Fruit fly (Drosophila melanogaster) whole organism: ENCODE data around the gene CG42374.

Source experiments
- CG8478 ChIP-seq: fragments of >200 bp; optimal IDR thresholded peaks from 2 replicates; lab custom pipeline; 2018; ENCODE audit warnings: inconsistent platforms
- Dll ChIP-seq: fragments of >200 bp; optimal IDR thresholded peaks from 2 replicates; lab custom pipeline; 2017
- EcR ChIP-seq, 2 experiments: fragments of >200 bp; optimal IDR thresholded peaks; 2 replicates each; lab custom pipeline; 2017; ENCODE audit warnings: missing biosample characterization in 2 of 2, missing genetic modification characterization in 2 of 2, missing genetic modification reagents in 2 of 2
- pan ChIP-seq: fragments of >200 bp; optimal IDR thresholded peaks from 2 replicates; lab custom pipeline; 2017
- psq ChIP-seq: fragments of >200 bp; optimal IDR thresholded peaks from 2 replicates; lab custom pipeline; 2017
- usp ChIP-seq: fragments of >200 bp; optimal IDR thresholded peaks from 2 replicates; lab custom pipeline; 2017; ENCODE audit warnings: missing biosample characterization, missing genetic modification characterization, mixed read lengths

CG42374 gene

DNA sequence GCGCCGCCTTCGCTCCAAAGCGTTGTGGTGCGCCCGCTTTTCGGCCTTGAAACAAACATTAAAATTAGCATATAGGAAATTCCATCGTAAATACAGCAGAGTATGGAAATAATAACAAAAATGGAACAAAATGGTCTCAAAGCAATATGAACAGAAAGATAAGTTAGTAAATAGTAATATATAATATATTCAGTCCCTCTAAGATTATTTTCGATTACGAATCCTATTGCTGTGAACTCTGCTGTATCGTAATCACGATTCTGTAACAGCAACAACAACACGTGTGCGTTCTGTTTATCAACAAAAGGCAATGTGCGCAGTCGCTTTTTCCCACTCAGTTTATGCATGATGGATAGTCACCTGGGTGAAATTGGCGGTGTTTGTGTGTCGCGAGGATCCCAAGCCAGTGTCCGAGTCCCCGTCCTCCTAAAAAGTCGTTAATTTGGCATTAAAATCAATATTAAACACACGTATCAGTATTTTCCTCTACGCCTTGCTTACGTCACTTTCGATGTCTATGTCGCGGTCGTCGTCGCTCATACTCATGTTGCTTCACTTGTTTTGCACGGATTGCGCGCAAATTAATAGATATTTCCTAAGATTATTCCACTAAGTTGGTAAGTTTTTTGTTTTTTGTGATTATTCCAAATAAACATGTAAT, at the start of gene CG42374, which contains the start of gene Mettl5:
TSS of gene CG42374 (plus strand) at position 287 of the 661 bp plus-strand sequence.
TSS of gene Mettl5 (plus strand) at position 287 of the 661 bp plus-strand sequence.
- TF ChIP-seq EcR (GFP tag; optimal IDR thresholded peaks at IDR 0.05; lab: Kevin White, UChicago) (no peak), pan (lab: Kevin White, UChicago) (no peak), psq (no peak), usp (GFP tag; lab: Kevin White, UChicago) (no peak), Dll (lab: Kevin White, UChicago) (no peak), CG8478 (lab: Kevin White, UChicago) (no peak)

DNA sequence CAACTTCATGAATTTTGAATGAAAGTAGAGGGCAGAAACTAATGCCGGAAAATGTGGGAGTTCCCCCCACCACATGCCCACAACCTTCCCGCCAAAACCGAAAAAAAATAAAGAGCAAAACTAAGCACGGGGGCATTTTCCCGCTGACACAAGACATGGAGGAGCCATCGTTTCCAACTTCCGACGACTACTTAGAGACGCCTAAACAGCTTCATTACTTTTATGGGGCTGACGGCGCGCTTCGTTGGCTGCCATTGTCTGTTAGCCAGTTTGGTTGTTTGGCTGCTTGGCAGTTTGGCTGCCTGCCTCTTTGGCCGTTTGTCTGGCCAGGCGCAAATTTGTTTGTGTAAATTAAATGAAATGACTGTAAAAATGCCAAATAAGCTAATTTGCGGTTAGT, 49.3 kb upstream of the CG42374 start:
- TF ChIP-seq CG8478 (lab: Kevin White, UChicago) (no peak), Dll (lab: Kevin White, UChicago) (no peak), pan (lab: Kevin White, UChicago) (no peak), psq (no peak), EcR (GFP tag; optimal IDR thresholded peaks at IDR 0.05; lab: Kevin White, UChicago) (no peak), usp (GFP tag; lab: Kevin White, UChicago) (no peak)

DNA sequence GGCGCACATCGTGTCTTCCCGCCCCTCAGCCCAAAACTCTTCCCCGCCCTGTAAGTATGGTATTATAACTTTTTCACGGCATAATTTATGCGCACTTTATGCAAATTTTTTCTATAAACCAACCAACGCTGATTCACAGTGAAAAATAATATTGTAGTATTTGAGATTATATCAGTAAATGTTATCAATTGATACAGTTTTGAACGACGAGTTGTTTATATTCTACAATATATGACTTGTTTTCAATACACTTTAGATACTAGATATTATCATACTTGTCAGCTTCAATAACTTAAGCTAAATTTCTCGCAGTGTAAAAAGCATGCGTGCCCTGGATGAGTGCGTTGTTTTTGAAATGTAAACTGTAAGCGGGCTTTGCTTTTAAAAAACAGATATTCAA, 47.2 kb upstream of the CG42374 start:
- TF ChIP-seq CG8478 (lab: Kevin White, UChicago) (no peak), usp (GFP tag; lab: Kevin White, UChicago) (no peak), pan (lab: Kevin White, UChicago) (no peak), psq (no peak), Dll (lab: Kevin White, UChicago) (no peak), EcR (GFP tag; optimal IDR thresholded peaks at IDR 0.05; lab: Kevin White, UChicago) (no peak)

DNA sequence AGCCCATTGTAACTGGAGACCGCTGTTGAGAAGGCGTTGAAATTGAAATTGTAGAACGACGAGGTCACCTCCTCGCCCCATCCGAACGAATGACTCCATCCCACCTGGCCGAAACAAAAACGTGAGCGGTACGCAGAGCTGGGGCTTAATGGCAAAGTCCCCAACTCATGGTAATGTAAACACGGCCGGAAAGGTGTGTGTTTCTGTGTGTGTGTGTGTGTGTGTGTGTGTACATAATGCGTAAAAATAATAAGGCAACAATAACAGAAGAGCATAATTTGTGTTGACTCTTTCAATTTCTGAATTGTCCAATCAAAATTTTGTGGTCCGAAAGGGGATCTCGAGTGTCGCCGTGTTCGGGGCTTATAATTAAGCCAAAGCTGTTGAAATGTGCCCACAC, 42.1 kb upstream of the CG42374 start:
- TF ChIP-seq CG8478 (lab: Kevin White, UChicago) (no peak), usp (GFP tag; lab: Kevin White, UChicago) (no peak), EcR (GFP tag; optimal IDR thresholded peaks at IDR 0.05; lab: Kevin White, UChicago) (no peak), Dll (lab: Kevin White, UChicago) (no peak), psq (no peak), pan (lab: Kevin White, UChicago) (no peak)

DNA sequence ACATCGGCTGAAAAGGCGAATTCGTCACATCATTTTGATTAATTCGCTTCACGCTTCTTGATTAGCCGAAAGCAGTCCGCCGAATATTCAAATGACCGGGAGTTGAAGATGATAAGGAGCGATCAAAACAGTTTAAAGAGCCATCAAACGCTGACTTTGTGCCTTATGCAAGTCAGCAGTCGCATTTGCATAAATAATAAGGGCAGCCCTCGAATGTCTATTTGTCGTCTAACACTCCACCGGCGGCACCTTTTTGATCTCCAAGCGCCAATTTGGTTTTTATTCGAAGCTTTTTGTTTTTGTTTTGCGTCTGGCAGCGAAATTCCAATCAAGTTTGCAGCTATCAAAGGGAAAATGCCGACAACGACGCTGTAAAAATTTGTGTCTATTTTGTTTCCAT, 37.9 kb upstream of the CG42374 start:
- TF ChIP-seq Dll (lab: Kevin White, UChicago) (no peak), CG8478 (lab: Kevin White, UChicago) (no peak), usp (GFP tag; lab: Kevin White, UChicago) (no peak), psq (no peak), pan (lab: Kevin White, UChicago) (no peak), EcR (GFP tag; optimal IDR thresholded peaks at IDR 0.05; lab: Kevin White, UChicago) (no peak)

DNA sequence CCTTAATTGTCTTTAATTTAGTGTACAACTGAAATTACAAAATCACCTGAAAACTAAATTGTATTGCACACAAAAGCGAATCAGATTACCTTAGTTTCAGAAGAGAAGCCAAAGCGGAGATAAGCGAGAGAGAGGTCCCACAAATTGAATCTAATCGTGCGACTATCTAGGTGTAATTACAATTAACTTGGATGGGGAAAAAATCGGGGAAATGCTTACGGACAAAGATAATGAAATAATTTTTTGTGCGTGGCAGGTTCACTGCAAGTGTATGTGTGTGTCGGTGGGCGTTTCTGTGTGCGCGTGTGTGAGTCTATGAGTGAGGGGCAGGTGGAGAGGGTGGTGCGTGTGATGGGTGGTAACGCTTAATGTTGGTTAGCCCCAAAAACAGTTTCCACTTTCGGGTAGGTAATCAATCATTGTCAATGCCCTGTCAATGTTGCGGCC, 35.2 kb upstream of the CG42374 start:
- no peak for TF ChIP-seq usp (GFP tag; lab: Kevin White, UChicago)
- TF ChIP-seq Dll (lab: Kevin White, UChicago) = no peak
- no peak for TF ChIP-seq EcR (GFP tag; optimal IDR thresholded peaks at IDR 0.05; lab: Kevin White, UChicago)
- TF ChIP-seq pan (lab: Kevin White, UChicago) = no peak
- no peak for TF ChIP-seq CG8478 (lab: Kevin White, UChicago)
- no peak for TF ChIP-seq psq

DNA sequence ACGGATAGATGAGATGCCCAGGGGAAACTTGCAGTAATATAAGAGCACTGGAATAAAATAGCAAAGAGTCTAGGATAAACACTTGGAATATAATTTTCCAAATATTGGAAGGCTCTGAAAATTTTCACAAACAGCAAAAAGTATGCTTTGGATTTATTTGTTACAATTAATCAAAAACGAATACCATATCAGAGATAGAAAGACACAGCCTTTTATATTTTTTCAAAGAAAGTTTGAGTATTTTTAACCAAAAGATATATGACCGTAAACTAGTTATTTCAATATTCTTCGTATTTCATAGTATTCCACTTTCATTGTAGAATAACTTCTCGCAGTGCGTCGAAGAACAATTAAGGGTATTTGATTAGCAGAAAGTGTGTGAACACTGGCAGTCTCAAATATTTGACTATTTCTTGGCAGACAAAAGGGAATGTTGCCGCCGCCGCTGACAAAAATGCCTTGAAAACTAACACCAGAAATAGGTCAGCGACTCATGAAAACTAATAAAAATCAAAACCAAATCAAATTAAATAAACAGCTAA, 34.6 kb upstream of the CG42374 start:
- no peak for TF ChIP-seq EcR (GFP tag; optimal IDR thresholded peaks at IDR 0.05; lab: Kevin White, UChicago)
- no peak for TF ChIP-seq CG8478 (lab: Kevin White, UChicago)
- no peak for TF ChIP-seq usp (GFP tag; lab: Kevin White, UChicago)
- no peak for TF ChIP-seq psq
- no peak for TF ChIP-seq Dll (lab: Kevin White, UChicago)
- no peak for TF ChIP-seq pan (lab: Kevin White, UChicago)

DNA sequence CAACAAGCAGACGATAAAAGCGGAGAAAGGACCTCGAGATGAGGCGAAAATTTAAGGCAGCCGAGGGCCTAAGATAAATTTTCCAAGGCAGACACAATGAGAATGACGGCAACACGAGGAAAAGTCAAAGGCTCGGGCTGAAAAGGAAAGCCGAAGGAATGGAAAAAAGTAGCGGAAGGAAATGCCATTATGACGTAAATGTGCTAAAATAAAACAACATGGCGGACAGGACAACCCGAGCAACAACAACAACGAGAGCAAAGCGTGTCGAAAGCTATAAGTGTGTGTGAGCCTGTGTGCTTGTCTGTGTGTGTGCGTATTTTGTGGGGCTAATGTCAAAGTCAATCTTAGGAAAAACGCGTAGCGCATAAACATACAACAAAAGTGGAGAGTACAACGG, 34.1 kb upstream of the CG42374 start:
- TF ChIP-seq CG8478 (lab: Kevin White, UChicago) (no peak), usp (GFP tag; lab: Kevin White, UChicago) (no peak), pan (lab: Kevin White, UChicago) (no peak)

DNA sequence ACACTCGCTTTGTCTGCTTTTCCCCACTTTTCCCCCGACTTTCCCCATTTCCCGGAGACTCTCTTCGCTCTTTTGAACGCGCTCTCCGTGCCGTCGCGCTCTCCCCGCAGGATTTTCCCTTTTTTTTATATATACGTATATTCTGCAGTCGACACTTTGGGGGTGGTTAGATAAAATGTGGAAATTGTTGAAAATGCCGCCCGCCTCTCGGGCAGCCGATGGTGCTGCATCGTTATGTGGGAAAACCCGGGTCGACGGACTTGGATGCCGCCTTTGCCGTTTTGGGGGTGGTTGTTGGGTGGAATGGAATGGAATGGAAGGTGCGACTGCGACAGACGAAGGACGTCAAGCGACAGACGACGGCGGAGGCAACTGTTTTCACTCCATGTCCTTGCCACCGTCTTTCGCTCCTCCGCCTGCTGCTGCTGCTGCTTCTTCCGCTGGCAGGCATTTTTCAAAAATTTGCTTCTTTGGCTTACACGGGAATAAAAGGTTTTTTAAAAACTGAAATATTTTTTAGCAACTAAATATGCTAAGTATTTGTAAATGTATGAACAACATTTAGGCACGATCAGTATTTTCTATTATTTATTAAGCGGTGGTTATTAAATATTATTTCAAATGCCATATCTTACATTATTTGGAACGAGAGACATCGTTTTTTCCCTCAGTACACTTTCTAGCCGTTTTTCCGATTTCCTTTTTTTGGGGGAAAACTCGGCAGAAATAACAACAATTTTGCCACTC, 32.6 kb upstream of the CG42374 start:
- TF ChIP-seq psq (no peak), pan (lab: Kevin White, UChicago) (no peak), EcR (GFP tag; optimal IDR thresholded peaks at IDR 0.05; lab: Kevin White, UChicago) (no peak), usp (GFP tag; lab: Kevin White, UChicago) (no peak), Dll (lab: Kevin White, UChicago) (no peak), CG8478 (lab: Kevin White, UChicago) (no peak)

DNA sequence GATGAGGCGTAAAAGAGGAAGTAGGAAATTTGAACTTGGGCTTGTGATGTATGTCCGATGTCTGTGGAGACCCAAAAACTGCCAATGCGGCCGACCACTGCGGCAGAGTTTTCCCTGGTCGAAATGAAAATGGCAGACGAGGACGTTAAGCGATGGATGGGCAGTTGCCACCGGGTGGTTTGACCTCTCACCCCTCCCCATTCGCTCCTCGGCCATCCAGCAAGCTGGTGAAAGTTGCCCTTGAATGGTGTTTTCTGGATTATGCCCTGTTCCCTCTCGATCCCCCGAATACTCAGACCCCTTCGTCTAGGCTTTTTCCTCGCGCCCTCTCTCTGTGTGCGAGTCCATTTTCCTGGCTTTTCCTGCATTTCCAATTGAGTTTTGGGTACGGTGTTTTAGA, 32.0 kb upstream of the CG42374 start:
- TF ChIP-seq Dll (lab: Kevin White, UChicago) (no peak), pan (lab: Kevin White, UChicago) (no peak)
